Worm (Caenorhabditis elegans) whole organism, midembryonic: ENCODE measurements around the gene ddl-1.

Experiments used
- T22C8.4 ChIP-seq: fragments of 200-800 bp; sonication (Bioruptor generic); IDR thresholded peaks from 2 replicates; pipeline ENCODE4 v1.3.6; 2022; ENCODE audit warnings: missing genetic modification characterization, missing compliant biosample characterization
- cog-1 ChIP-seq: sonication (generic microtip); optimal IDR thresholded peaks from 2 replicates; lab custom pipeline; 2016; ENCODE audit warnings: missing genetic modification characterization, missing compliant biosample characterization
- flt-1 ChIP-seq: fragments of 200-800 bp; sonication (Bioruptor generic); IDR thresholded peaks from 2 replicates; pipeline ENCODE4 v1.3.6; 2022; ENCODE audit warnings: missing genetic modification characterization, missing compliant biosample characterization
- klf-2 ChIP-seq: fragments of 200-800 bp; sonication (Bioruptor generic); conservative IDR thresholded peaks from 2 replicates; pipeline ENCODE4 v1.3.6; 2022; ENCODE audit warnings: missing genetic modification reagents, missing genetic modification characterization, missing compliant biosample characterization
- med-1 ChIP-seq: sonication (generic microtip); optimal IDR thresholded peaks from 2 replicates; lab custom pipeline; 2017; ENCODE audit warnings: missing genetic modification characterization, mild to moderate bottlenecking, missing compliant biosample characterization, antibody characterized with exemption, missing genetic modification reagents; ENCODE audit not compliant: insufficient read depth
- ref-1 ChIP-seq: fragments of 200-800 bp; sonication (Bioruptor generic); conservative IDR thresholded peaks from 2 replicates; pipeline ENCODE4 v1.3.6; 2022; ENCODE audit warnings: missing genetic modification reagents, missing genetic modification characterization, missing compliant biosample characterization
- tab-1 ChIP-seq: fragments of 200-800 bp; sonication (Bioruptor generic); IDR thresholded peaks from 2 replicates; pipeline ENCODE4 v1.3.6; 2022; ENCODE audit warnings: missing genetic modification characterization, missing compliant biosample characterization
- ztf-23 ChIP-seq: fragments of 200-800 bp; sonication (Bioruptor generic); IDR thresholded peaks from 2 replicates; pipeline ENCODE4 v1.3.6; 2022; ENCODE audit warnings: missing genetic modification reagents, missing genetic modification characterization, missing compliant biosample characterization
- ztf-29 ChIP-seq: fragments of 200-800 bp; sonication (Bioruptor generic); IDR thresholded peaks from 2 replicates; pipeline ENCODE4 v1.3.6; 2022; ENCODE audit warnings: missing genetic modification reagents, missing genetic modification characterization, missing compliant biosample characterization

The ddl-1 gene

DNA sequence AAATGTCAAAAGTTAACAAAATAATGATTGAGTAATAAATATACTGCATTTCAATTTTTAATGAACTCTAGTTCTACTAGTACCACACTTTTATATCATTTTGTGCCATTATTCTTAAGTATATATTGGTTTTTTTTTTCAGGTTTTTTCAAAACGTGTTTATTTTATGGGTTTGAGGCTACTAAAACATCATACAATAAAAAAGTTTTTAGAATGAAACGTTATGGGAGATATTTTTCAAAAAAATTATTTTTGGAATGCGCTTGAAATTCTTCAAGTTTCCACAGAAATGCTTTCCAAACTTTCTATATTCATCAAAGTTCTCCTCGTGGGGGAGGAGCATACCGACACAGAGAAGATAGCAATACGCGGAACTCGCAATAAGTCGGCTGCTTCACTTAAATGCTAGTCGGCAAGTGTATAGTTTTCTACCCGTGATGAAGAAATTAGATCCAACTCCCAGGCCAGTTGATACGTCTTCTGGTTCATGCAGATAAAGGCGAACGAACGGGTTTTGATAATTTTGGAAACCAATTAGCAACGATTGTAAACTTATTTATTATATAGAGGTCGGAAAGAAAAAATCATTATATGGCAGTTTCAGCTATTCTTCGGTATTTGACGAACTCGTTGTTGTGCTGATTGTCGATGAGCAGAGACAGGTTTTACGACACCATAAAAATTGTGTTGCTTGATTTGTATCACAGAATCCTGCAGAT is 48.7 kb downstream of the ddl-1 start, which contains the start of gene C17G10.10:
Gene C17G10.10, minus strand, starts transcription at position 51 of the 719 bp plus-strand sequence.
- TF ChIP-seq ztf-29 (no peak), ref-1 (GFP tag; lab: Robert Waterston, UW) (no peak), cog-1 (tag; lab: Kevin White, UChicago) (no peak), ztf-23 (GFP tag; lab: Robert Waterston, UW) (no peak), flt-1 (GFP tag; lab: Robert Waterston, UW) (no peak), T22C8.4 (GFP tag; lab: Robert Waterston, UW) (no peak), med-1 (GFP tag; lab: Kevin White, UChicago) (no peak), klf-2 (no peak), tab-1 (no peak)
